Worm (Caenorhabditis elegans) whole organism, L1 larva: ENCODE measurements around the gene lips-6.
A peak's percentile ranks its signal among the peaks of the same experiment; 100 is the strongest.

Source experiments
- C04F5.9 ChIP-seq: sonication (generic microtip); optimal IDR thresholded peaks from 2 replicates; lab custom pipeline; 2016; ENCODE audit warnings: missing genetic modification characterization, missing compliant biosample characterization
- C16A3.4 ChIP-seq: fragments of 150-350 bp; optimal IDR thresholded peaks from 2 replicates; lab custom pipeline; 2014; ENCODE audit warnings: missing biosample characterization, missing genetic modification characterization
- C34B4.2 ChIP-seq: sonication (generic microtip); optimal IDR thresholded peaks from 2 replicates; lab custom pipeline; 2017; ENCODE audit warnings: mild to moderate bottlenecking, missing genetic modification characterization, missing compliant biosample characterization
- F16B12.6 ChIP-seq: fragments of 150-350 bp; optimal IDR thresholded peaks from 2 replicates; lab custom pipeline; 2014; ENCODE audit warnings: missing biosample characterization, missing genetic modification characterization
- Y116A8C.19 ChIP-seq: sonication (generic microtip); optimal IDR thresholded peaks from 2 replicates; lab custom pipeline; 2016; ENCODE audit warnings: missing compliant biosample characterization, missing genetic modification characterization, borderline replicate concordance
- aha-1 ChIP-seq: fragments of 150-350 bp; optimal IDR thresholded peaks from 2 replicates; lab custom pipeline; 2014; ENCODE audit warnings: missing biosample characterization, missing genetic modification characterization
- alr-1 ChIP-seq: fragments of 200-800 bp; sonication (Bioruptor generic); optimal IDR thresholded peaks from 2 replicates; lab custom pipeline; 2018; ENCODE audit warnings: borderline replicate concordance, mild to moderate bottlenecking, missing genetic modification characterization, missing compliant biosample characterization
- blmp-1 ChIP-seq: fragments of 150-350 bp; optimal IDR thresholded peaks from 2 replicates; lab custom pipeline; 2014; ENCODE audit warnings: missing biosample characterization, missing genetic modification characterization
- ceh-63 ChIP-seq: fragments of 200-800 bp; sonication (Bioruptor generic); optimal IDR thresholded peaks from 2 replicates; lab custom pipeline; 2018; ENCODE audit warnings: mild to moderate bottlenecking, missing genetic modification characterization, missing compliant biosample characterization
- ceh-82 ChIP-seq, 3 experiments: fragments of 150-350 bp in 1 of 3; sonication (generic microtip) in 2 of 3; optimal IDR thresholded peaks; 2 replicates each; lab custom pipeline; 2014 to 2017; ENCODE audit warnings: missing biosample characterization in 3 of 3, missing genetic modification characterization in 3 of 3
- ceh-88 ChIP-seq: fragments of 200-800 bp; sonication (Bioruptor generic); IDR thresholded peaks from 2 replicates; pipeline ENCODE4 v1.3.6; 2022; ENCODE audit warnings: missing genetic modification characterization, missing compliant biosample characterization
- ceh-90 ChIP-seq: sonication (generic microtip); optimal IDR thresholded peaks from 2 replicates; lab custom pipeline; 2016; ENCODE audit warnings: missing genetic modification characterization, missing compliant biosample characterization
- dpl-1 ChIP-seq, 3 experiments: fragments of 150-350 bp in 2 of 3; sonication (generic microtip) in 1 of 3; optimal IDR thresholded peaks; 2 replicates each; lab custom pipeline; 2014 to 2017; ENCODE audit warnings: missing biosample characterization in 3 of 3, missing genetic modification characterization in 3 of 3, missing genetic modification reagents in 3 of 3
- efl-1 ChIP-seq, 4 experiments: fragments of 150-350 bp; optimal IDR thresholded peaks in 3 of 4; peaks in 1 of 4; 1 replicate in 1 of 4; 2 replicates in 3 of 4; lab custom pipeline; 2014; ENCODE audit warnings: missing biosample characterization in 2 of 4, missing genetic modification characterization in 2 of 4, missing genetic modification reagents in 2 of 4
- efl-3 ChIP-seq: fragments of 200-800 bp; sonication (Bioruptor generic); optimal IDR thresholded peaks from 2 replicates; lab custom pipeline; 2018; ENCODE audit warnings: mild to moderate bottlenecking, missing genetic modification characterization, missing compliant biosample characterization
- egl-13 ChIP-seq: sonication (generic microtip); optimal IDR thresholded peaks from 2 replicates; lab custom pipeline; 2016; ENCODE audit warnings: missing genotype, missing genetic modification reagents, missing genetic modification characterization, missing compliant biosample characterization
- elt-2 ChIP-seq: sonication (generic microtip); optimal IDR thresholded peaks from 2 replicates; lab custom pipeline; 2016; ENCODE audit warnings: missing genetic modification characterization, mild to moderate bottlenecking, inconsistent platforms, missing compliant biosample characterization, missing genetic modification reagents
- elt-3 ChIP-seq, 6 experiments: fragments of 150-350 bp in 1 of 6; sonication (generic microtip); optimal IDR thresholded peaks; 2 replicates each; lab custom pipeline; 2017 to 2018; ENCODE audit warnings: missing biosample characterization in 6 of 6, missing genetic modification characterization in 6 of 6, inconsistent platforms in 1 of 6
- ets-5 ChIP-seq: fragments of 200-800 bp; sonication (Bioruptor generic); IDR thresholded peaks from 2 replicates; pipeline ENCODE4 v1.3.6; 2022; ENCODE audit warnings: missing genetic modification characterization, missing compliant biosample characterization
- fkh-10 ChIP-seq: sonication (generic microtip); optimal IDR thresholded peaks from 2 replicates; lab custom pipeline; 2017; ENCODE audit warnings: missing biosample characterization, missing genetic modification reagents, missing genetic modification characterization
- fkh-4 ChIP-seq: sonication (generic microtip); optimal IDR thresholded peaks from 2 replicates; lab custom pipeline; 2016; ENCODE audit warnings: missing compliant biosample characterization, missing genetic modification characterization, borderline replicate concordance
- hlh-4 ChIP-seq: sonication (generic microtip); optimal IDR thresholded peaks from 2 replicates; lab custom pipeline; 2016; ENCODE audit warnings: mild to moderate bottlenecking, missing genetic modification characterization, missing compliant biosample characterization
- hpl-2 ChIP-seq: fragments of 150-350 bp; optimal IDR thresholded peaks from 2 replicates; lab custom pipeline; 2014; ENCODE audit warnings: missing biosample characterization, missing genetic modification reagents, missing genetic modification characterization
- irx-1 ChIP-seq: sonication (generic microtip); optimal IDR thresholded peaks from 2 replicates; lab custom pipeline; 2016; ENCODE audit warnings: missing genetic modification characterization, missing compliant biosample characterization
- jun-1 ChIP-seq: fragments of 150-350 bp; optimal IDR thresholded peaks from 2 replicates; lab custom pipeline; 2014; ENCODE audit warnings: missing biosample characterization, missing genetic modification reagents, missing genetic modification characterization
- lin-13 ChIP-seq: fragments of 150-350 bp; optimal IDR thresholded peaks from 2 replicates; lab custom pipeline; 2014; ENCODE audit warnings: missing biosample characterization, missing genetic modification reagents, missing genetic modification characterization
- lin-14 ChIP-seq: fragments of 200-800 bp; sonication (Bioruptor generic); optimal IDR thresholded peaks from 2 replicates; lab custom pipeline; 2018; ENCODE audit warnings: mild to moderate bottlenecking, missing genetic modification characterization, moderate library complexity, missing compliant biosample characterization
- lin-35 ChIP-seq, 2 experiments: fragments of 150-350 bp; optimal IDR thresholded peaks; 2 replicates each; lab custom pipeline; 2014; ENCODE audit warnings: missing biosample characterization in 2 of 2, missing genetic modification characterization in 2 of 2, missing genetic modification reagents in 2 of 2
- lir-3 ChIP-seq: sonication (generic microtip); optimal IDR thresholded peaks from 2 replicates; lab custom pipeline; 2016; ENCODE audit warnings: mild to moderate bottlenecking, missing genetic modification characterization, moderate library complexity, missing compliant biosample characterization; ENCODE audit not compliant: poor library complexity
- mep-1 ChIP-seq: fragments of 150-350 bp; optimal IDR thresholded peaks from 2 replicates; lab custom pipeline; 2014; ENCODE audit warnings: missing biosample characterization, missing genetic modification characterization
- nhr-11 ChIP-seq: fragments of 150-350 bp; optimal IDR thresholded peaks from 2 replicates; lab custom pipeline; 2014; ENCODE audit warnings: missing biosample characterization, missing genetic modification characterization
- nhr-20 ChIP-seq: sonication (generic microtip); optimal IDR thresholded peaks from 2 replicates; lab custom pipeline; 2016; ENCODE audit warnings: mild to moderate bottlenecking, missing genetic modification characterization, missing compliant biosample characterization
- nhr-237 ChIP-seq: fragments of 150-350 bp; optimal IDR thresholded peaks from 2 replicates; lab custom pipeline; 2014; ENCODE audit warnings: missing biosample characterization, missing genetic modification characterization
- nhr-47 ChIP-seq: sonication (generic microtip); optimal IDR thresholded peaks from 2 replicates; lab custom pipeline; 2016; ENCODE audit warnings: mild to moderate bottlenecking, missing genetic modification characterization, moderate library complexity, missing compliant biosample characterization
- nhr-77 ChIP-seq: fragments of 150-350 bp; optimal IDR thresholded peaks from 2 replicates; lab custom pipeline; 2014; ENCODE audit warnings: missing biosample characterization, missing genetic modification characterization
- nhr-84 ChIP-seq: sonication (generic microtip); optimal IDR thresholded peaks from 2 replicates; lab custom pipeline; 2017; ENCODE audit warnings: missing biosample characterization, missing genetic modification characterization
- pag-3 ChIP-seq: sonication (generic microtip); optimal IDR thresholded peaks from 2 replicates; lab custom pipeline; 2017; ENCODE audit warnings: missing genetic modification characterization, mild to moderate bottlenecking, missing compliant biosample characterization, antibody characterized with exemption, borderline replicate concordance; ENCODE audit not compliant: insufficient read depth
- pqm-1 ChIP-seq: sonication (generic microtip); optimal IDR thresholded peaks from 3 replicates; lab custom pipeline; 2017; ENCODE audit warnings: missing biosample characterization, missing genetic modification characterization
- skn-1 ChIP-seq: fragments of 150-350 bp; optimal IDR thresholded peaks from 2 replicates; lab custom pipeline; 2014; ENCODE audit warnings: missing biosample characterization, missing genetic modification characterization
- sox-4 ChIP-seq: sonication (generic microtip); optimal IDR thresholded peaks from 2 replicates; lab custom pipeline; 2016; ENCODE audit warnings: missing genetic modification characterization, missing compliant biosample characterization
- sptf-1 ChIP-seq: fragments of 150-350 bp; optimal IDR thresholded peaks from 2 replicates; lab custom pipeline; 2014; ENCODE audit warnings: missing biosample characterization, missing genetic modification characterization
- sup-37 ChIP-seq: fragments of 200-800 bp; sonication (Bioruptor generic); optimal IDR thresholded peaks from 2 replicates; lab custom pipeline; 2018; ENCODE audit warnings: mild to moderate bottlenecking, missing genetic modification characterization, missing compliant biosample characterization
- swsn-7 ChIP-seq: sonication (generic microtip); optimal IDR thresholded peaks from 2 replicates; lab custom pipeline; 2016; ENCODE audit warnings: missing genetic modification characterization, missing compliant biosample characterization
- tlp-1 ChIP-seq: fragments of 150-350 bp; optimal IDR thresholded peaks from 2 replicates; lab custom pipeline; 2014; ENCODE audit warnings: missing biosample characterization, missing genetic modification characterization
- unc-62 ChIP-seq: fragments of 150-350 bp; optimal IDR thresholded peaks from 2 replicates; lab custom pipeline; 2014; ENCODE audit warnings: missing biosample characterization, missing genetic modification reagents, missing genetic modification characterization
- unc-86 ChIP-seq: sonication (generic microtip); optimal IDR thresholded peaks from 2 replicates; lab custom pipeline; 2016; ENCODE audit warnings: missing genetic modification characterization, missing compliant biosample characterization
- unc-98 ChIP-seq: fragments of 200-800 bp; sonication (Bioruptor generic); IDR thresholded peaks from 2 replicates; pipeline ENCODE4 v1.3.6; 2022; ENCODE audit warnings: missing genetic modification characterization, missing compliant biosample characterization
- vab-15 ChIP-seq: sonication (generic microtip); optimal IDR thresholded peaks from 2 replicates; lab custom pipeline; 2017; ENCODE audit warnings: missing genotype, mild to moderate bottlenecking, missing genetic modification characterization, missing compliant biosample characterization
- xbp-1 ChIP-seq: sonication (generic microtip); optimal IDR thresholded peaks from 2 replicates; lab custom pipeline; 2016; ENCODE audit warnings: missing genetic modification characterization, missing compliant biosample characterization
- zip-4 ChIP-seq: fragments of 200-800 bp; sonication (Bioruptor generic); optimal IDR thresholded peaks from 2 replicates; lab custom pipeline; 2018; ENCODE audit warnings: mild to moderate bottlenecking, missing genetic modification characterization, moderate library complexity, missing compliant biosample characterization

Gene lips-6

ce11 chrIV:12033985-12034384, 18.5 kb upstream of the lips-6 start, which contains the start of gene sqst-1:
TSS of gene sqst-1 (plus strand) at chrIV:12034282.
- TF ChIP-seq fkh-4 (tag; lab: Kevin White, UChicago) (no peak), lin-13 (GFP tag; lab: Kevin White, UChicago) (no peak), elt-2 (tag; lab: Kevin White, UChicago) (no peak), zip-4 (GFP tag; lab: Kevin White, UChicago) (no peak), vab-15 (tag; lab: Kevin White, UChicago) (no peak), sox-4 (no peak), mep-1 (tag; lab: Kevin White, UChicago) (peak; percentile 11), ceh-82 (tag; optimal IDR thresholded peaks at IDR 0.05; lab: Kevin White, UChicago) (no peak), skn-1 (tag; lab: Kevin White, UChicago) (peak; percentile 99), blmp-1 (tag; lab: Kevin White, UChicago) (peak; percentile 26), nhr-47 (no peak), Y116A8C.19 (tag; lab: Kevin White, UChicago) (no peak), hpl-2 (GFP tag; lab: Kevin White, UChicago) (no peak), xbp-1 (tag; lab: Kevin White, UChicago) (no peak)

DNA sequence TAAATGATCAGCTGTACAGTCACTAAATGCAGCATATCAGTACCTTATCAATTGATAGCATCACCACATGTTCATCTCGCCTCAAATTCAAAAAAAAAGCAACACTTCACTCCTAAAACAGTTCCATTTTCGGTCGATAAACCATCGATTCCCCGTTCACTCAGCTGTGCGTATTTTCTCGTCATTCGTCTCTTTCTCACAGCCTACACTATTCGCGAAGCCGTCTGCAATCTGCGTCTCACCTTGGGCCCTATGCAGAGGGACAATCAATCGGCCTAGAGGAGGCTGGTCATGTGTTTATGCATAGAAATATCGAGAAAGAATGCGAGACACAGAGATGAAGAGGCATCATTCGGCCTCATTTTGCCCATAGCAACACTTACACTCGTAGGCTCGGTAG, 16.9 kb upstream of the lips-6 start:
- TF ChIP-seq nhr-20 (tag; lab: Kevin White, UChicago) (peak; percentile 93), tlp-1 (tag; lab: Kevin White, UChicago) (no peak), nhr-11 (peak; percentile 69), irx-1 (tag; lab: Kevin White, UChicago) (peak; percentile 32), C34B4.2 (tag; lab: Kevin White, UChicago) (no peak), alr-1 (tag; lab: Kevin White, UChicago) (no peak), lin-14 (GFP tag; lab: Kevin White, UChicago) (peak; percentile 95), nhr-77 (tag; lab: Kevin White, UChicago) (peak; percentile 63), hlh-4 (tag; lab: Kevin White, UChicago) (no peak), egl-13 (tag; lab: Kevin White, UChicago) (peak; percentile 27), ceh-63 (no peak), aha-1 (tag; lab: Kevin White, UChicago) (no peak), nhr-84 (tag; lab: Kevin White, UChicago) (no peak), pqm-1 (tag; lab: Kevin White, UChicago) (no peak), pag-3 (no peak), C04F5.9 (tag; lab: Kevin White, UChicago) (no peak), F16B12.6 (tag; lab: Kevin White, UChicago) (peak; percentile 67), ceh-88 (GFP tag; lab: Robert Waterston, UW) (peak; percentile 8; the same call in 1 of the 2 replicates), efl-3 (no peak), dpl-1 (GFP tag; optimal IDR thresholded peaks at IDR 0.05; lab: Kevin White, UChicago) (peak; percentile 60 to 70 (median 63)), sup-37 (GFP tag; lab: Kevin White, UChicago) (no peak), fkh-10 (GFP tag; lab: Kevin White, UChicago) (no peak), unc-86 (tag; lab: Kevin White, UChicago) (peak; percentile 65), jun-1 (tag; lab: Kevin White, UChicago) (peak; percentile 81), unc-98 (GFP tag; lab: Robert Waterston, UW) (no peak), lin-35 (GFP tag; optimal IDR thresholded peaks at IDR 0.05; lab: Kevin White, UChicago) (peak; percentile 62 to 86), ets-5 (GFP tag; lab: Robert Waterston, UW) (no peak), sptf-1 (tag; lab: Kevin White, UChicago) (no peak), ceh-90 (tag; lab: Kevin White, UChicago) (no peak), skn-1 (tag; lab: Kevin White, UChicago) (peak; percentile 80), nhr-237 (peak; percentile 47), elt-3 (tag; optimal IDR thresholded peaks at IDR 0.05; lab: Kevin White, UChicago) (peak in 2 of 6 experiments; percentile 71 to 80), efl-1 (optimal IDR thresholded peaks at IDR 0.05; lab: Kevin White, UChicago) (peak; percentile 79 to 82), efl-1 (GFP tag; optimal IDR thresholded peaks at IDR 0.05 in 1 of 2; lab: Kevin White, UChicago) (peak; percentile 67 to 92), lir-3 (peak; percentile 68), unc-62 (GFP tag; lab: Kevin White, UChicago) (no peak), C16A3.4 (tag; lab: Kevin White, UChicago) (peak; percentile 83), nhr-47 (peak; percentile 85), mep-1 (tag; lab: Kevin White, UChicago) (peak; percentile 93), swsn-7 (tag; lab: Kevin White, UChicago) (peak; percentile 87)
